Fruit fly (Drosophila melanogaster) whole organism, embryonic: ENCODE measurements around the gene Son.

Source experiments
- Abd-B ChIP-seq: fragments of 200-800 bp; sonication (Bioruptor generic); optimal IDR thresholded peaks from 2 replicates; lab custom pipeline; 2018; ENCODE audit warnings: missing biosample characterization, mild to moderate bottlenecking, missing genetic modification characterization, moderate library complexity
- CG10959 ChIP-seq: fragments of 200-800 bp; sonication (Bioruptor generic); IDR thresholded peaks from 2 replicates; pipeline ENCODE4 v1.3.6; 2022; ENCODE audit warnings: missing biosample characterization, missing genetic modification characterization
- CG11093 ChIP-seq: fragments of 200-800 bp; sonication (Bioruptor generic); IDR thresholded peaks from 3 replicates; pipeline ENCODE4 v1.3.6; 2022; ENCODE audit warnings: missing biosample characterization, missing genetic modification characterization
- CG12104 ChIP-seq: fragments of 200-800 bp; sonication (Bioruptor generic); optimal IDR thresholded peaks from 3 replicates; lab custom pipeline; 2016; ENCODE audit warnings: missing biosample characterization, missing genetic modification characterization
- CG13123 ChIP-seq: fragments of 200-800 bp; sonication (Bioruptor generic); optimal IDR thresholded peaks from 2 replicates; lab custom pipeline; 2016; ENCODE audit warnings: missing biosample characterization, missing genetic modification characterization
- CG14050 ChIP-seq: fragments of 200-800 bp; sonication (Bioruptor generic); IDR thresholded peaks from 3 replicates; pipeline ENCODE4 v1.3.6; 2022; ENCODE audit warnings: missing biosample characterization, missing genetic modification characterization
- CG14441 ChIP-seq: fragments of 200-800 bp; sonication (Bioruptor generic); IDR thresholded peaks from 2 replicates; pipeline ENCODE4 v1.3.6; 2022; ENCODE audit warnings: missing biosample characterization, missing genetic modification characterization
- CG1602 ChIP-seq: fragments of 200-800 bp; sonication (Bioruptor generic); optimal IDR thresholded peaks from 3 replicates; lab custom pipeline; 2016; ENCODE audit warnings: missing biosample characterization, missing genetic modification characterization
- CG17328 ChIP-seq: fragments of 200-800 bp; sonication (Bioruptor generic); IDR thresholded peaks from 2 replicates; pipeline ENCODE4 v1.3.6; 2022; ENCODE audit warnings: missing biosample characterization, missing genetic modification characterization
- CG17568 ChIP-seq: fragments of 200-800 bp; sonication (Bioruptor generic); optimal IDR thresholded peaks from 2 replicates; lab custom pipeline; 2018; ENCODE audit warnings: missing biosample characterization, mild to moderate bottlenecking, missing genetic modification characterization, moderate library complexity
- CG2199 ChIP-seq: fragments of 200-800 bp; sonication (Bioruptor generic); IDR thresholded peaks from 3 replicates; pipeline ENCODE4 v1.3.6; 2022; ENCODE audit warnings: missing biosample characterization, missing genetic modification characterization
- CG31365 ChIP-seq: fragments of 200-800 bp; sonication (Bioruptor generic); optimal IDR thresholded peaks from 2 replicates; lab custom pipeline; 2018; ENCODE audit warnings: missing biosample characterization, mild to moderate bottlenecking, missing genetic modification characterization
- CG31441 ChIP-seq: fragments of 200-800 bp; sonication (Bioruptor generic); IDR thresholded peaks from 2 replicates; pipeline ENCODE4 v1.3.6; 2022; ENCODE audit warnings: missing biosample characterization, missing genetic modification characterization
- CG3281 ChIP-seq: fragments of 200-800 bp; sonication (Bioruptor generic); optimal IDR thresholded peaks from 3 replicates; lab custom pipeline; 2017; ENCODE audit warnings: missing biosample characterization, mild to moderate bottlenecking, missing genetic modification characterization
- CG3407 ChIP-seq: fragments of 200-800 bp; sonication (Bioruptor generic); optimal IDR thresholded peaks from 2 replicates; lab custom pipeline; 2018; ENCODE audit warnings: missing biosample characterization, mild to moderate bottlenecking, missing genetic modification characterization
- CG4282 ChIP-seq: fragments of 200-800 bp; sonication (Bioruptor generic); optimal IDR thresholded peaks from 2 replicates; lab custom pipeline; 2016; ENCODE audit warnings: missing biosample characterization, missing genetic modification characterization
- CG4404 ChIP-seq: fragments of 200-800 bp; sonication (Bioruptor generic); IDR thresholded peaks from 2 replicates; pipeline ENCODE4 v1.3.6; 2022; ENCODE audit warnings: missing biosample characterization, missing genetic modification characterization
- CG4424 ChIP-seq: fragments of 200-800 bp; sonication (Bioruptor generic); optimal IDR thresholded peaks from 3 replicates; lab custom pipeline; 2016; ENCODE audit warnings: missing biosample characterization, missing genetic modification characterization
- CG5245 ChIP-seq: fragments of 200-800 bp; sonication (Bioruptor generic); optimal IDR thresholded peaks from 3 replicates; lab custom pipeline; 2016; ENCODE audit warnings: missing biosample characterization, missing genetic modification characterization
- CG6765 ChIP-seq: fragments of 200-800 bp; sonication (Bioruptor generic); optimal IDR thresholded peaks from 3 replicates; lab custom pipeline; 2017; ENCODE audit warnings: missing biosample characterization, mild to moderate bottlenecking, missing genetic modification characterization
- CG8765 ChIP-seq: fragments of 200-800 bp; sonication (Bioruptor generic); IDR thresholded peaks from 2 replicates; pipeline ENCODE4 v1.3.6; 2022; ENCODE audit warnings: missing biosample characterization, missing genetic modification characterization
- CoRest ChIP-seq: fragments of 200-800 bp; sonication (Bioruptor generic); optimal IDR thresholded peaks from 3 replicates; lab custom pipeline; 2018; ENCODE audit warnings: missing biosample characterization, mild to moderate bottlenecking, missing genetic modification characterization, moderate library complexity
- ERR ChIP-seq: fragments of 200-800 bp; sonication (Bioruptor generic); optimal IDR thresholded peaks from 2 replicates; lab custom pipeline; 2016; ENCODE audit warnings: missing biosample characterization, missing genetic modification characterization
- Fer2 ChIP-seq: fragments of 200-800 bp; sonication (Bioruptor generic); optimal IDR thresholded peaks from 2 replicates; lab custom pipeline; 2018; ENCODE audit warnings: missing biosample characterization, mild to moderate bottlenecking, missing genetic modification characterization, moderate library complexity
- HLHmδ ChIP-seq: fragments of 200-800 bp; sonication (Bioruptor generic); optimal IDR thresholded peaks from 2 replicates; lab custom pipeline; 2018; ENCODE audit warnings: missing biosample characterization, mild to moderate bottlenecking, missing genetic modification characterization, moderate library complexity
- HmgD ChIP-seq: fragments of 200-800 bp; sonication (Bioruptor generic); optimal IDR thresholded peaks from 3 replicates; lab custom pipeline; 2016; ENCODE audit warnings: missing biosample characterization, missing genetic modification characterization
- MTF-1 ChIP-seq: fragments of 200-800 bp; sonication (Bioruptor generic); optimal IDR thresholded peaks from 2 replicates; lab custom pipeline; 2018; ENCODE audit warnings: missing biosample characterization, mild to moderate bottlenecking, missing genetic modification characterization, borderline replicate concordance
- Meics ChIP-seq: fragments of 200-800 bp; sonication (Bioruptor generic); optimal IDR thresholded peaks from 2 replicates; lab custom pipeline; 2017; ENCODE audit warnings: missing biosample characterization, mild to moderate bottlenecking, missing genetic modification characterization
- Neu2 ChIP-seq: fragments of 200-800 bp; sonication (Bioruptor generic); optimal IDR thresholded peaks from 3 replicates; lab custom pipeline; 2016; ENCODE audit warnings: missing biosample characterization, missing genetic modification characterization, borderline replicate concordance
- Side ChIP-seq: fragments of 200-800 bp; sonication (Bioruptor generic); optimal IDR thresholded peaks from 2 replicates; lab custom pipeline; 2016; ENCODE audit warnings: missing biosample characterization, missing genetic modification characterization
- Six4 ChIP-seq: fragments of 200-800 bp; sonication (Bioruptor generic); optimal IDR thresholded peaks from 2 replicates; lab custom pipeline; 2016; ENCODE audit warnings: missing biosample characterization, missing genetic modification characterization
- Trl ChIP-seq, 3 experiments: fragments of >200 bp in 2 of 3; fragments of 200-800 bp in 1 of 3; sonication (Bioruptor generic) in 1 of 3; optimal IDR thresholded peaks; 2 replicates in 1 of 3; 3 replicates in 2 of 3; lab custom pipeline; 2016 to 2017; ENCODE audit warnings: missing biosample characterization in 1 of 3, missing genetic modification characterization in 1 of 3
- Xrp1 ChIP-seq: fragments of 200-800 bp; sonication (Bioruptor generic); IDR thresholded peaks from 2 replicates; pipeline ENCODE4 v1.3.6; 2022; ENCODE audit warnings: missing biosample characterization, missing genetic modification characterization
- ac ChIP-seq: fragments of 200-800 bp; sonication (Bioruptor generic); optimal IDR thresholded peaks from 3 replicates; lab custom pipeline; 2017; ENCODE audit warnings: missing biosample characterization, mild to moderate bottlenecking, missing genetic modification characterization
- ase ChIP-seq: fragments of 200-800 bp; sonication (Bioruptor generic); IDR thresholded peaks from 3 replicates; pipeline ENCODE4 v1.3.6; 2022; ENCODE audit warnings: missing biosample characterization, missing genetic modification characterization
- caup ChIP-seq: fragments of 200-800 bp; sonication (Bioruptor generic); optimal IDR thresholded peaks from 3 replicates; lab custom pipeline; 2017; ENCODE audit warnings: missing biosample characterization, mild to moderate bottlenecking, missing genetic modification characterization, moderate library complexity; ENCODE audit not compliant: severe bottlenecking
- cg ChIP-seq: fragments of 200-800 bp; sonication (Bioruptor generic); optimal IDR thresholded peaks from 3 replicates; lab custom pipeline; 2019; ENCODE audit warnings: missing biosample characterization, mild to moderate bottlenecking, missing genetic modification characterization, moderate library complexity
- chm ChIP-seq: fragments of 200-800 bp; sonication (Bioruptor generic); IDR thresholded peaks from 2 replicates; pipeline ENCODE4 v1.3.6; 2022; ENCODE audit warnings: missing biosample characterization, missing genetic modification characterization
- chn ChIP-seq: fragments of 200-800 bp; sonication (Bioruptor generic); optimal IDR thresholded peaks from 2 replicates; lab custom pipeline; 2016; ENCODE audit warnings: missing biosample characterization, missing genetic modification characterization
- fd64A ChIP-seq: fragments of 200-800 bp; sonication (Bioruptor generic); optimal IDR thresholded peaks from 3 replicates; lab custom pipeline; 2018; ENCODE audit warnings: missing biosample characterization, mild to moderate bottlenecking, missing genetic modification characterization
- fu2 ChIP-seq: fragments of 200-800 bp; sonication (Bioruptor generic); optimal IDR thresholded peaks from 2 replicates; lab custom pipeline; 2016; ENCODE audit warnings: missing biosample characterization, missing genetic modification characterization
- gsb-n ChIP-seq: fragments of 200-800 bp; sonication (Bioruptor generic); optimal IDR thresholded peaks from 3 replicates; lab custom pipeline; 2018; ENCODE audit warnings: missing biosample characterization, mild to moderate bottlenecking, missing genetic modification characterization
- gt ChIP-seq: fragments of 200-800 bp; sonication (Bioruptor generic); IDR thresholded peaks from 2 replicates; pipeline ENCODE4 v1.3.6; 2022; ENCODE audit warnings: missing biosample characterization, missing genetic modification characterization
- lola ChIP-seq, 3 experiments: fragments of >200 bp in 2 of 3; fragments of 200-800 bp in 1 of 3; sonication (Bioruptor generic) in 1 of 3; optimal IDR thresholded peaks; 2 replicates each; lab custom pipeline; 2017 to 2019; ENCODE audit warnings: missing biosample characterization in 3 of 3, missing genetic modification characterization in 3 of 3, mild to moderate bottlenecking in 1 of 3, moderate library complexity in 1 of 3
- maf-S ChIP-seq: fragments of 200-800 bp; sonication (Bioruptor generic); optimal IDR thresholded peaks from 2 replicates; lab custom pipeline; 2016; ENCODE audit warnings: missing biosample characterization, missing genetic modification characterization
- mirr ChIP-seq: fragments of 200-800 bp; sonication (Bioruptor generic); optimal IDR thresholded peaks from 3 replicates; lab custom pipeline; 2018; ENCODE audit warnings: missing biosample characterization, mild to moderate bottlenecking, missing genetic modification characterization
- nmo ChIP-seq: fragments of 200-800 bp; sonication (Bioruptor generic); optimal IDR thresholded peaks from 2 replicates; lab custom pipeline; 2018; ENCODE audit warnings: missing biosample characterization, mild to moderate bottlenecking, missing genetic modification characterization, moderate library complexity
- ssp ChIP-seq: fragments of 200-800 bp; sonication (Bioruptor generic); IDR thresholded peaks from 2 replicates; pipeline ENCODE4 v1.3.6; 2022; ENCODE audit warnings: missing biosample characterization, missing genetic modification characterization
- stwl ChIP-seq: fragments of 200-800 bp; sonication (Bioruptor generic); optimal IDR thresholded peaks from 3 replicates; lab custom pipeline; 2018; ENCODE audit warnings: missing biosample characterization, mild to moderate bottlenecking, missing genetic modification characterization, moderate library complexity
- tll ChIP-seq, 2 experiments: fragments of 200-800 bp in 1 of 2; fragments of >200 bp in 1 of 2; sonication (Bioruptor generic) in 1 of 2; optimal IDR thresholded peaks; 2 replicates each; lab custom pipeline; 2017 to 2019; ENCODE audit warnings: missing biosample characterization in 2 of 2, missing genetic modification characterization in 2 of 2, mild to moderate bottlenecking in 1 of 2, moderate library complexity in 1 of 2

Son gene

dm6 chr3R:9605084-9605483 lies 27.2 kb downstream of the Son start (continued):
- TF ChIP-seq CG17328 (GFP tag; lab: Robert Waterston, UW) (peak; percentile 59), CoRest (tag; lab: Kevin White, UChicago) (peak; percentile 28), lola (GFP tag; optimal IDR thresholded peaks at IDR 0.05; lab: Kevin White, UChicago) (peak in 1 of 3 experiments; percentile 71), CG6765 (GFP tag; lab: Kevin White, UChicago) (no peak), Xrp1 (GFP tag; lab: Robert Waterston, UW) (peak; percentile 78), CG4282 (GFP tag; lab: Kevin White, UChicago) (no peak), ac (GFP tag; lab: Kevin White, UChicago) (peak; percentile 12), Abd-B (peak; percentile 23), ssp (peak; percentile 38), Side (GFP tag; lab: Kevin White, UChicago) (peak; percentile 54), mirr (GFP tag; lab: Kevin White, UChicago) (no peak), CG13123 (no peak), CG3407 (peak; percentile 24), CG4404 (GFP tag; lab: Robert Waterston, UW) (peak; percentile 35; the same call in 1 of the 2 replicates), Meics (GFP tag; lab: Kevin White, UChicago) (no peak), CG5245 (GFP tag; lab: Kevin White, UChicago) (peak; percentile 45), HLHmδ (GFP tag; lab: Kevin White, UChicago) (no peak), CG31365 (tag; lab: Kevin White, UChicago) (no peak), CG11093 (GFP tag; lab: Robert Waterston, UW) (no peak), Fer2 (tag; lab: Kevin White, UChicago) (no peak), HmgD (GFP tag; lab: Kevin White, UChicago) (no peak), CG31441 (peak; percentile 41; the same call in 1 of the 2 replicates), CG2199 (GFP tag; lab: Robert Waterston, UW) (peak; percentile 71; the same call in 2 of the 3 replicates), CG14050 (GFP tag; lab: Robert Waterston, UW) (no peak), gt (no peak), maf-S (no peak), CG17568 (GFP tag; lab: Kevin White, UChicago) (no peak), CG3281 (no peak), CG12104 (GFP tag; lab: Kevin White, UChicago) (no peak), caup (GFP tag; lab: Kevin White, UChicago) (no peak), fd64A (no peak), chm (GFP tag; lab: Robert Waterston, UW) (peak; percentile 63; the same call in 1 of the 2 replicates), CG1602 (no peak), CG8765 (GFP tag; lab: Robert Waterston, UW) (peak; percentile 38; the same call in 1 of the 2 replicates), stwl (tag; lab: Kevin White, UChicago) (peak; percentile 2), gsb-n (tag; lab: Kevin White, UChicago) (peak; percentile 62), CG10959 (GFP tag; lab: Robert Waterston, UW) (peak; percentile 61), Six4 (GFP tag; lab: Kevin White, UChicago) (peak; percentile 12), chn (GFP tag; lab: Kevin White, UChicago) (peak; percentile 56), Neu2 (GFP tag; lab: Kevin White, UChicago) (peak; percentile 13), ERR (GFP tag; lab: Kevin White, UChicago) (no peak), nmo (GFP tag; lab: Kevin White, UChicago) (peak; percentile 63), Trl (optimal IDR thresholded peaks at IDR 0.05; lab: Kevin White, UChicago) (no peak), Trl (GFP tag; optimal IDR thresholded peaks at IDR 0.05; lab: Kevin White, UChicago) (peak; percentile 29), MTF-1 (GFP tag; lab: Kevin White, UChicago) (peak; percentile 13), tll (GFP tag; optimal IDR thresholded peaks at IDR 0.05; lab: Kevin White, UChicago) (no peak), CG4424 (GFP tag; lab: Kevin White, UChicago) (peak; percentile 67), cg (GFP tag; lab: Kevin White, UChicago) (no peak), CG14441 (no peak), ase (GFP tag; lab: Robert Waterston, UW) (no peak), fu2 (GFP tag; lab: Kevin White, UChicago) (no peak)
